Worm (Caenorhabditis elegans) whole organism, L4 larva: ENCODE measurements around the gene sri-31.

Experiments used
- daf-16 ChIP-seq, 3 experiments: sonication (generic microtip); optimal IDR thresholded peaks; 2 replicates each; lab custom pipeline; 2016 to 2017; ENCODE audit warnings: missing genetic modification characterization in 3 of 3, missing genetic modification reagents in 3 of 3, mild to moderate bottlenecking in 2 of 3, missing compliant biosample characterization in 2 of 3, missing biosample characterization in 1 of 3, moderate library complexity in 1 of 3
- fos-1 ChIP-seq: fragments of 150-350 bp; optimal IDR thresholded peaks from 2 replicates; lab custom pipeline; 2014; ENCODE audit warnings: missing biosample characterization, missing genetic modification characterization
- lsy-2 ChIP-seq, 2 experiments: fragments of 150-350 bp in 1 of 2; sonication (generic microtip) in 1 of 2; optimal IDR thresholded peaks; 2 replicates each; lab custom pipeline; 2014 to 2017; ENCODE audit warnings: missing biosample characterization in 2 of 2, missing genetic modification characterization in 2 of 2
- unc-130 ChIP-seq: sonication (generic microtip); optimal IDR thresholded peaks from 2 replicates; lab custom pipeline; 2016; ENCODE audit warnings: missing genetic modification reagents, missing genetic modification characterization, missing compliant biosample characterization

DNA sequence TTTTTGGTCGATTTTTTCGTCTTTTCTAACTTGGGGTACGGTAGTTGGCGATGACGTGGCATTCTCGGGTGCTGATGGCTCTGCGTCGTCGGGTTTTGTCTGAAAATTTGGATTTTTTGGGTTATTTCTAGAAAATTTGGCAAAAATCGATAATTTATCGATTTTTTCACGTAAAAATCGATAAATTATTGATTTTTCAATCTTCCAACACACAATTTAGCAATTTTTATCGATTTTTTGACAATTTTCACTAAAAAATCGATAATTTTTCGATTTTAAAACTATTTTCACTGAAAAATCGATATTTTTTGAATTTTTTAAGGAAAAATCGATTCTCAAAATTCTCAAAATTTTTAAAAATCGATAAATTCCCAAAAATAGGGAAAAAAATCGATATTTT, 12.1 kb downstream of the sri-31 start:
- TF ChIP-seq lsy-2 (tag; optimal IDR thresholded peaks at IDR 0.05; lab: Kevin White, UChicago), result no peak
- no peak for TF ChIP-seq fos-1
- TF ChIP-seq unc-130 (GFP tag; lab: Kevin White, UChicago), result no peak
- TF ChIP-seq daf-16 (GFP tag; optimal IDR thresholded peaks at IDR 0.05; lab: Kevin White, UChicago), result no peak
- no peak for TF ChIP-seq daf-16 (tag; optimal IDR thresholded peaks at IDR 0.05; lab: Kevin White, UChicago)
